Worm (Caenorhabditis elegans): ENCODE results near the gene F11A5.17.

ce11 chrV:16192114-16192513, 9.7 kb upstream of the F11A5.17 start, which contains the start of gene srh-279:
- TF ChIP-seq ama-1 (optimal IDR thresholded peaks at IDR 0.05): no peak
- TF ChIP-seq flt-1 (GFP tag; IDR thresholded peaks at IDR 0.05): no peak
- TF ChIP-seq sea-1 (GFP tag; conservative IDR thresholded peaks at IDR 0.05): no peak
- no peak for TF ChIP-seq scrt-1 (GFP tag; IDR thresholded peaks at IDR 0.05)
- TF ChIP-seq tra-4 (tag; optimal IDR thresholded peaks at IDR 0.05): no peak
- TF ChIP-seq tbx-37 (GFP tag; conservative IDR thresholded peaks at IDR 0.05): no peak
- no peak for TF ChIP-seq ets-7 (tag; optimal IDR thresholded peaks at IDR 0.05)
- TF ChIP-seq aly-1 (tag; optimal IDR thresholded peaks at IDR 0.05): no peak
- TF ChIP-seq hnd-1 (tag; optimal IDR thresholded peaks at IDR 0.05): no peak
- TF ChIP-seq hmbx-1 (tag; optimal IDR thresholded peaks at IDR 0.05): no peak
- TF ChIP-seq F13C5.2 (tag; optimal IDR thresholded peaks at IDR 0.05): no peak

Measured in whole organism, early embryonic.